Fruit fly (Drosophila melanogaster) whole organism, embryonic: ENCODE measurements around the gene Shmt.

Experiments
- ATbp ChIP-seq: fragments of 200-800 bp; sonication (Bioruptor generic); optimal IDR thresholded peaks from 2 replicates; lab custom pipeline; 2017; ENCODE audit warnings: missing biosample characterization, mild to moderate bottlenecking, missing genetic modification characterization, missing genetic modification reagents
- Aef1 ChIP-seq: fragments of 200-800 bp; sonication (Bioruptor generic); IDR thresholded peaks from 3 replicates; pipeline ENCODE4 v1.3.6; 2022; ENCODE audit warnings: missing biosample characterization, missing genetic modification characterization
- Antp ChIP-seq: fragments of 200-800 bp; sonication (Bioruptor generic); optimal IDR thresholded peaks from 3 replicates; lab custom pipeline; 2016; ENCODE audit warnings: missing biosample characterization, missing genetic modification characterization
- BEAF-32 ChIP-seq: fragments of 200-800 bp; sonication (Bioruptor generic); optimal IDR thresholded peaks from 3 replicates; lab custom pipeline; 2017; ENCODE audit warnings: missing biosample characterization, missing genetic modification characterization, mild to moderate bottlenecking, moderate library complexity, missing genetic modification reagents
- CG10462 ChIP-seq: fragments of 200-800 bp; sonication (Bioruptor generic); optimal IDR thresholded peaks from 2 replicates; lab custom pipeline; 2016; ENCODE audit warnings: missing biosample characterization, missing genetic modification characterization
- CG10654 ChIP-seq: fragments of 200-800 bp; sonication (Bioruptor generic); optimal IDR thresholded peaks from 2 replicates; lab custom pipeline; 2016; ENCODE audit warnings: missing biosample characterization, missing genetic modification characterization
- CG12769 ChIP-seq: fragments of 200-800 bp; sonication (Bioruptor generic); optimal IDR thresholded peaks from 2 replicates; lab custom pipeline; 2019; ENCODE audit warnings: missing biosample characterization, mild to moderate bottlenecking, missing genetic modification characterization, moderate library complexity
- CG13296 ChIP-seq: fragments of 200-800 bp; sonication (Bioruptor generic); optimal IDR thresholded peaks from 3 replicates; lab custom pipeline; 2018; ENCODE audit warnings: missing biosample characterization, mild to moderate bottlenecking, missing genetic modification characterization
- CG13424 ChIP-seq: fragments of 200-800 bp; sonication (Bioruptor generic); optimal IDR thresholded peaks from 2 replicates; lab custom pipeline; 2019; ENCODE audit warnings: missing biosample characterization, mild to moderate bottlenecking, missing genetic modification characterization, moderate library complexity
- CG13775 ChIP-seq: fragments of 200-800 bp; sonication (Bioruptor generic); optimal IDR thresholded peaks from 3 replicates; lab custom pipeline; 2017; ENCODE audit warnings: missing biosample characterization, mild to moderate bottlenecking, missing genetic modification characterization
- CG18599 ChIP-seq: fragments of 200-800 bp; sonication (Bioruptor generic); optimal IDR thresholded peaks from 3 replicates; lab custom pipeline; 2017; ENCODE audit warnings: missing biosample characterization, missing genetic modification characterization, mild to moderate bottlenecking, moderate library complexity, missing genetic modification reagents
- CG2129 ChIP-seq: fragments of 200-800 bp; sonication (Bioruptor generic); IDR thresholded peaks from 2 replicates; pipeline ENCODE4 v1.3.6; 2022; ENCODE audit warnings: missing biosample characterization, missing genetic modification characterization; ENCODE audit not compliant: partially characterized antibody
- CG3995 ChIP-seq: fragments of 200-800 bp; sonication (Bioruptor generic); optimal IDR thresholded peaks from 3 replicates; lab custom pipeline; 2016; ENCODE audit warnings: missing biosample characterization, missing genetic modification characterization
- CG4820 ChIP-seq: fragments of 200-800 bp; sonication (Bioruptor generic); optimal IDR thresholded peaks from 3 replicates; lab custom pipeline; 2016; ENCODE audit warnings: missing biosample characterization, missing genetic modification characterization
- CG6175 ChIP-seq: fragments of 200-800 bp; sonication (Bioruptor generic); IDR thresholded peaks from 3 replicates; pipeline ENCODE4 v1.3.6; 2022; ENCODE audit warnings: missing biosample characterization, missing genetic modification characterization
- CG6272 ChIP-seq: fragments of 200-800 bp; sonication (Bioruptor generic); IDR thresholded peaks from 2 replicates; pipeline ENCODE4 v1.3.6; 2022; ENCODE audit warnings: missing biosample characterization, missing genetic modification characterization
- CG8388 ChIP-seq: fragments of 200-800 bp; sonication (Bioruptor generic); optimal IDR thresholded peaks from 2 replicates; lab custom pipeline; 2019; ENCODE audit warnings: missing biosample characterization, mild to moderate bottlenecking, missing genetic modification characterization, moderate library complexity
- Camta ChIP-seq: fragments of 200-800 bp; sonication (Bioruptor generic); optimal IDR thresholded peaks from 2 replicates; lab custom pipeline; 2016; ENCODE audit warnings: missing biosample characterization, missing genetic modification characterization
- D19A ChIP-seq: fragments of 200-800 bp; optimal IDR thresholded peaks from 3 replicates; lab custom pipeline; 2019; ENCODE audit warnings: missing biosample characterization, mild to moderate bottlenecking, missing genetic modification characterization, moderate library complexity
- Deaf1 ChIP-seq: fragments of 200-800 bp; optimal IDR thresholded peaks from 3 replicates; lab custom pipeline; 2019; ENCODE audit warnings: missing biosample characterization, mild to moderate bottlenecking, missing genetic modification characterization, moderate library complexity
- E2f1 ChIP-seq: fragments of 200-800 bp; sonication (Bioruptor generic); IDR thresholded peaks from 2 replicates; pipeline ENCODE4 v1.3.6; 2022; ENCODE audit warnings: missing biosample characterization, missing genetic modification characterization
- E2f2 ChIP-seq: fragments of 200-800 bp; sonication (Bioruptor generic); IDR thresholded peaks from 2 replicates; pipeline ENCODE4 v1.3.6; 2022; ENCODE audit warnings: missing biosample characterization, missing genetic modification characterization
- Fer2 ChIP-seq: fragments of 200-800 bp; sonication (Bioruptor generic); optimal IDR thresholded peaks from 2 replicates; lab custom pipeline; 2018; ENCODE audit warnings: missing biosample characterization, mild to moderate bottlenecking, missing genetic modification characterization, moderate library complexity
- H15 ChIP-seq: fragments of 200-800 bp; sonication (Bioruptor generic); IDR thresholded peaks from 3 replicates; pipeline ENCODE4 v1.3.6; 2022; ENCODE audit warnings: missing biosample characterization, missing genetic modification characterization
- HmgD ChIP-seq: fragments of 200-800 bp; sonication (Bioruptor generic); optimal IDR thresholded peaks from 3 replicates; lab custom pipeline; 2016; ENCODE audit warnings: missing biosample characterization, missing genetic modification characterization
- Hr51 ChIP-seq, 2 experiments: fragments of 200-800 bp; sonication (Bioruptor generic); optimal IDR thresholded peaks; 2 replicates in 1 of 2; 3 replicates in 1 of 2; lab custom pipeline; 2016 to 2018; ENCODE audit warnings: missing biosample characterization in 2 of 2, missing genetic modification characterization in 2 of 2, mild to moderate bottlenecking in 1 of 2, moderate library complexity in 1 of 2
- MBD-R2 ChIP-seq: fragments of 200-800 bp; sonication (Bioruptor generic); IDR thresholded peaks from 2 replicates; pipeline ENCODE4 v1.3.6; 2022; ENCODE audit warnings: missing biosample characterization, missing genetic modification characterization
- Mad ChIP-seq: fragments of 200-800 bp; sonication (Bioruptor generic); optimal IDR thresholded peaks from 2 replicates; lab custom pipeline; 2016; ENCODE audit warnings: missing biosample characterization, missing genetic modification characterization
- Med ChIP-seq: fragments of 200-800 bp; sonication (Bioruptor generic); peaks from one replicate; lab custom pipeline; 2016; ENCODE audit warnings: missing biosample characterization, missing genetic modification characterization, mild to moderate bottlenecking, inconsistent platforms, moderate library complexity
- Myb ChIP-seq: fragments of 200-800 bp; sonication (Bioruptor generic); optimal IDR thresholded peaks from 2 replicates; lab custom pipeline; 2016; ENCODE audit warnings: missing biosample characterization, missing genetic modification characterization
- PHDP ChIP-seq: fragments of 200-800 bp; sonication (Bioruptor generic); optimal IDR thresholded peaks from 3 replicates; lab custom pipeline; 2018; ENCODE audit warnings: missing biosample characterization, mild to moderate bottlenecking, missing genetic modification characterization, moderate library complexity
- amos ChIP-seq: fragments of 200-800 bp; sonication (Bioruptor generic); IDR thresholded peaks from 2 replicates; pipeline ENCODE4 v1.3.6; 2022; ENCODE audit warnings: missing biosample characterization, missing genetic modification characterization; ENCODE audit not compliant: partially characterized antibody
- bigmax ChIP-seq: fragments of 200-800 bp; sonication (Bioruptor generic); optimal IDR thresholded peaks from 2 replicates; lab custom pipeline; 2018; ENCODE audit warnings: missing biosample characterization, mild to moderate bottlenecking, missing genetic modification characterization
- crol ChIP-seq: fragments of 200-800 bp; sonication (Bioruptor generic); IDR thresholded peaks from 2 replicates; pipeline ENCODE4 v1.3.6; 2022; ENCODE audit warnings: missing biosample characterization, missing genetic modification characterization
- crp ChIP-seq, 2 experiments: fragments of 200-800 bp; sonication (Bioruptor generic); optimal IDR thresholded peaks; 2 replicates in 1 of 2; 3 replicates in 1 of 2; lab custom pipeline; 2017; ENCODE audit warnings: missing biosample characterization in 2 of 2, missing genetic modification characterization in 2 of 2, mild to moderate bottlenecking in 1 of 2, moderate library complexity in 1 of 2
- dan ChIP-seq: fragments of 200-800 bp; sonication (Bioruptor generic); IDR thresholded peaks from 2 replicates; pipeline ENCODE4 v1.3.6; 2022; ENCODE audit warnings: missing biosample characterization, missing genetic modification characterization
- gcm ChIP-seq: fragments of 200-800 bp; sonication (Bioruptor generic); optimal IDR thresholded peaks from 2 replicates; lab custom pipeline; 2019; ENCODE audit warnings: missing biosample characterization, mild to moderate bottlenecking, missing genetic modification characterization, moderate library complexity
- hth ChIP-seq: fragments of >200 bp; optimal IDR thresholded peaks from 2 replicates; lab custom pipeline; 2017; ENCODE audit warnings: inconsistent platforms
- insv ChIP-seq, 2 experiments: fragments of 200-800 bp; sonication (Bioruptor generic); optimal IDR thresholded peaks; 3 replicates each; lab custom pipeline; 2016 to 2018; ENCODE audit warnings: missing biosample characterization in 2 of 2, missing genetic modification characterization in 2 of 2
- jumu ChIP-seq: fragments of 200-800 bp; sonication (Bioruptor generic); optimal IDR thresholded peaks from 3 replicates; lab custom pipeline; 2016; ENCODE audit warnings: missing biosample characterization, missing genetic modification characterization
- lilli ChIP-seq: fragments of 200-800 bp; sonication (Bioruptor generic); optimal IDR thresholded peaks from 3 replicates; lab custom pipeline; 2016; ENCODE audit warnings: missing biosample characterization, missing genetic modification characterization
- lmd ChIP-seq: fragments of 200-800 bp; sonication (Bioruptor generic); IDR thresholded peaks from 2 replicates; pipeline ENCODE4 v1.3.6; 2022; ENCODE audit warnings: missing biosample characterization, missing genetic modification characterization
- repo ChIP-seq: fragments of 200-800 bp; sonication (Bioruptor generic); optimal IDR thresholded peaks from 2 replicates; lab custom pipeline; 2016; ENCODE audit warnings: missing biosample characterization, missing genetic modification characterization
- so ChIP-seq: fragments of 200-800 bp; sonication (Bioruptor generic); IDR thresholded peaks from 3 replicates; pipeline ENCODE4 v1.3.6; 2022; ENCODE audit warnings: missing biosample characterization, missing genetic modification characterization
- stwl ChIP-seq: fragments of 200-800 bp; sonication (Bioruptor generic); optimal IDR thresholded peaks from 3 replicates; lab custom pipeline; 2018; ENCODE audit warnings: missing biosample characterization, mild to moderate bottlenecking, missing genetic modification characterization, moderate library complexity
- tap ChIP-seq: fragments of 200-800 bp; optimal IDR thresholded peaks from 3 replicates; lab custom pipeline; 2019; ENCODE audit warnings: missing biosample characterization, mild to moderate bottlenecking, missing genetic modification characterization, moderate library complexity
- tna ChIP-seq: fragments of 200-800 bp; sonication (Bioruptor generic); IDR thresholded peaks from 2 replicates; pipeline ENCODE4 v1.3.6; 2022; ENCODE audit warnings: missing biosample characterization, missing genetic modification characterization; ENCODE audit not compliant: partially characterized antibody
- yki ChIP-seq: fragments of >200 bp; optimal IDR thresholded peaks from 3 replicates; lab custom pipeline; 2018

The Shmt gene

dm6 chrX:5965517-5966397 lies 49.2 kb upstream of the Shmt start, which contains the start of gene Grip (continued):
- TF ChIP-seq crp (GFP tag; optimal IDR thresholded peaks at IDR 0.05; lab: Kevin White, UChicago) (peak in 1 of 2 experiments; percentile 56), tna (GFP tag; lab: Robert Waterston, UW) (peak; percentile 5; the same call in 1 of the 2 replicates), Antp (no peak), repo (GFP tag; lab: Kevin White, UChicago) (no peak), D19A (peak; percentile 41), hth (no peak), gcm (GFP tag; lab: Kevin White, UChicago) (peak; percentile 7), Deaf1 (tag; lab: Kevin White, UChicago) (no peak), Hr51 (GFP tag; optimal IDR thresholded peaks at IDR 0.05; lab: Kevin White, UChicago) (peak in 1 of 2 experiments; percentile 45), PHDP (peak; percentile 11), CG6272 (no peak), insv (GFP tag; optimal IDR thresholded peaks at IDR 0.05; lab: Kevin White, UChicago) (no peak), CG3995 (GFP tag; lab: Kevin White, UChicago) (no peak), MBD-R2 (GFP tag; lab: Robert Waterston, UW) (no peak), CG2129 (GFP tag; lab: Robert Waterston, UW) (peak; percentile 37; the same call in 1 of the 2 replicates), bigmax (GFP tag; lab: Kevin White, UChicago) (no peak), ATbp (GFP tag; lab: Kevin White, UChicago) (no peak), H15 (GFP tag; lab: Robert Waterston, UW) (0 out of 3 replicates have a peak, but pooled peaks have one; percentile 11), amos (GFP tag; lab: Robert Waterston, UW) (peak; percentile 55)

dm6 chrX:5964169-5964686 lies 47.6 kb upstream of the Shmt start:
- TF ChIP-seq CG10654 (no peak), CG12769 (tag; lab: Kevin White, UChicago) (peak; percentile 50), CG13296 (no peak), CG6175 (GFP tag; lab: Robert Waterston, UW) (no peak), Mad (GFP tag; lab: Kevin White, UChicago) (no peak), so (GFP tag; lab: Robert Waterston, UW) (no peak), CG18599 (GFP tag; lab: Kevin White, UChicago) (no peak), tap (tag; lab: Kevin White, UChicago) (no peak), BEAF-32 (GFP tag; lab: Kevin White, UChicago) (no peak), CG8388 (GFP tag; lab: Kevin White, UChicago) (peak; percentile 80), dan (no peak), Myb (no peak), Fer2 (no peak), HmgD (GFP tag; lab: Kevin White, UChicago) (no peak), crol (no peak), jumu (GFP tag; lab: Kevin White, UChicago) (no peak), Antp (no peak), Med (GFP tag; lab: Kevin White, UChicago) (peak; percentile 5), E2f1 (no peak), Aef1 (GFP tag; lab: Robert Waterston, UW) (no peak), Camta (GFP tag; lab: Kevin White, UChicago) (no peak), CG13775 (GFP tag; lab: Kevin White, UChicago) (no peak), CG10462 (GFP tag; lab: Kevin White, UChicago) (no peak), lilli (GFP tag; lab: Kevin White, UChicago) (no peak), E2f2 (GFP tag; lab: Robert Waterston, UW) (no peak), CG13424 (tag; lab: Kevin White, UChicago) (no peak), lmd (no peak), yki (lab: Kevin White, UChicago) (no peak), CG4820 (no peak), tna (GFP tag; lab: Robert Waterston, UW) (no peak), stwl (tag; lab: Kevin White, UChicago) (peak; percentile 9)
